Worm (Caenorhabditis elegans): ENCODE measurements around the gene abu-11.

The abu-11 gene

DNA sequence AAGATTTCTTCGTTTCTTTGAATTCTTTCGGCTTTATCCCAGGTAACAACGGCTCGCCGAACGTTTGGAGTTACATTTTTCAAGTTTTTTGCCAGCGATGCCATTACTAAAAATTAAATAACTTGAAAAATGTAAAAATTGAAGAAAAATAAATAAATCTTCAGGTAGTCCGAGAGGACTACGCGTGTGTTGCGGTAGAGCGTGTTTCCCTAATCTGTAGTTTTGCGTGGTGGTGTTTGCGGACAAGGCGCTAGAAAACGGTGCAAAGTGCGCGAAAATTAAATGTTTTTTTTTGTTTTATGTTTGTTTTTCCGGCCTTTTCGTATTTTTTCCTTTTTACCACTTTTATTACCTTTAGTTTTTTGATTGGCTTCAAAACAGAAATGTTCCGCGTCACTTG lies 38.5 kb downstream of the abu-11 start, which contains the start of gene mrpl-28 (continued):
- TF ChIP-seq C06A6.2 (GFP tag; conservative IDR thresholded peaks at IDR 0.05) (no peak), ccch-3 (GFP tag; optimal IDR thresholded peaks at IDR 0.05) (no peak), ztf-25 (GFP tag; IDR thresholded peaks at IDR 0.05) (no peak), atf-7 (tag; optimal IDR thresholded peaks at IDR 0.05) (no peak), hsf-1 (GFP tag; IDR thresholded peaks at IDR 0.05) (no peak), mxl-1 (tag; optimal IDR thresholded peaks at IDR 0.05) (no peak), gei-17 (GFP tag; optimal IDR thresholded peaks at IDR 0.05) (peak; percentile 32), B0261.1 (tag; optimal IDR thresholded peaks at IDR 0.05) (no peak), efl-1 (GFP tag; optimal IDR thresholded peaks at IDR 0.05) (peak; percentile 76), ztf-26 (tag; optimal IDR thresholded peaks at IDR 0.05) (no peak), F37B4.10 (GFP tag; IDR thresholded peaks at IDR 0.05) (no peak), zfh-2 (GFP tag; conservative IDR thresholded peaks at IDR 0.05) (no peak), rpc-1 (optimal IDR thresholded peaks at IDR 0.05) (no peak), rpc-1 (tag; optimal IDR thresholded peaks at IDR 0.05) (no peak), madf-8 (GFP tag; conservative IDR thresholded peaks at IDR 0.05) (no peak), Y79H2A.3 (GFP tag; conservative IDR thresholded peaks at IDR 0.05) (no peak), ceh-58 (GFP tag; IDR thresholded peaks at IDR 0.05) (no peak), B0019.2 (GFP tag; conservative IDR thresholded peaks at IDR 0.05) (no peak), mcd-1 (GFP tag; IDR thresholded peaks at IDR 0.05) (peak; percentile 99), F22D6.2 (tag; optimal IDR thresholded peaks at IDR 0.05) (peak; percentile 11), ama-1 (optimal IDR thresholded peaks at IDR 0.05) (no peak), ama-1 (GFP tag; optimal IDR thresholded peaks at IDR 0.05) (no peak), B0336.3 (GFP tag; IDR thresholded peaks at IDR 0.05) (peak; percentile 52; the same call in 1 of the 2 replicates), Y53F4B.3 (GFP tag; IDR thresholded peaks at IDR 0.05) (no peak), hmg-20 (GFP tag; IDR thresholded peaks at IDR 0.05) (0 out of 2 replicates have a peak, but pooled peaks have one; percentile 65), B0035.1 (tag; optimal IDR thresholded peaks at IDR 0.05) (no peak), F52B5.7 (tag; optimal IDR thresholded peaks at IDR 0.05) (no peak), let-607 (tag; optimal IDR thresholded peaks at IDR 0.05) (peak in 1 of 2 experiments; percentile 50), nhr-80 (tag; optimal IDR thresholded peaks at IDR 0.05) (peak; percentile 6), dpl-1 (GFP tag; optimal IDR thresholded peaks at IDR 0.05) (peak; percentile 74), ets-4 (GFP tag; optimal IDR thresholded peaks at IDR 0.05) (no peak), F57C9.4 (tag; optimal IDR thresholded peaks at IDR 0.05) (no peak), ztf-22 (GFP tag; optimal IDR thresholded peaks at IDR 0.05) (no peak), ztf-6 (GFP tag; IDR thresholded peaks at IDR 0.05) (no peak), somi-1 (GFP tag; optimal IDR thresholded peaks at IDR 0.05) (no peak), egrh-3 (GFP tag; IDR thresholded peaks at IDR 0.05) (no peak), bed-2 (GFP tag; IDR thresholded peaks at IDR 0.05) (no peak), F23B12.7 (tag; optimal IDR thresholded peaks at IDR 0.05; ENCODE audit: insufficient read depth) (peak; percentile 38), Y53G8AR.9 (GFP tag; conservative IDR thresholded peaks at IDR 0.05) (peak; percentile 89), lag-1 (GFP tag; IDR thresholded peaks at IDR 0.05) (no peak), aptf-3 (GFP tag; IDR thresholded peaks at IDR 0.05) (no peak), pbrm-1 (GFP tag; IDR thresholded peaks at IDR 0.05) (peak; percentile 89), lin-40 (tag; optimal IDR thresholded peaks at IDR 0.05) (peak; percentile 93), ekl-4 (GFP tag; IDR thresholded peaks at IDR 0.05) (peak; percentile 92), Y56A3A.18 (GFP tag; IDR thresholded peaks at IDR 0.05) (peak; percentile 73; the same call in 1 of the 2 replicates), tbp1 (GFP tag; optimal IDR thresholded peaks at IDR 0.05) (peak; percentile 60), ztf-3 (GFP tag; optimal IDR thresholded peaks at IDR 0.05) (no peak), snpc-1.3 (tag; optimal IDR thresholded peaks at IDR 0.05; ENCODE audit: insufficient read depth) (peak; percentile 17), athp-1 (tag; optimal IDR thresholded peaks at IDR 0.05) (peak; percentile 80), ztf-18 (tag; optimal IDR thresholded peaks at IDR 0.05) (peak; percentile 28), F39B2.1 (GFP tag; IDR thresholded peaks at IDR 0.05) (no peak)
